Fruit fly (Drosophila melanogaster) whole organism, pupa: Measurements from ENCODE around the gene ind.
A peak's percentile ranks its signal among the peaks of the same experiment; 100 is the strongest.

Experiments used
- CG10348 ChIP-seq: fragments of 200-800 bp; sonication (Bioruptor generic); IDR thresholded peaks from 2 replicates; pipeline ENCODE4 v1.3.6; 2022; ENCODE audit warnings: missing biosample characterization, missing genetic modification characterization
- CG12605 ChIP-seq: fragments of 200-800 bp; sonication (Bioruptor generic); IDR thresholded peaks from 2 replicates; pipeline ENCODE4 v1.3.6; 2022; ENCODE audit warnings: missing biosample characterization, missing genetic modification characterization
- CG13204 ChIP-seq: fragments of 200-800 bp; sonication (Bioruptor generic); optimal IDR thresholded peaks from 2 replicates; lab custom pipeline; 2018; ENCODE audit warnings: missing biosample characterization, mild to moderate bottlenecking, missing genetic modification characterization, moderate library complexity
- CG14655 ChIP-seq: fragments of 200-800 bp; sonication (Bioruptor generic); optimal IDR thresholded peaks from 3 replicates; lab custom pipeline; 2017; ENCODE audit warnings: mild to moderate bottlenecking, missing biosample characterization, missing genetic modification reagents, missing genetic modification characterization
- CG15710 ChIP-seq: fragments of 200-800 bp; sonication (Bioruptor generic); optimal IDR thresholded peaks from 2 replicates; lab custom pipeline; 2018; ENCODE audit warnings: missing biosample characterization, mild to moderate bottlenecking, missing genetic modification characterization, moderate library complexity
- CG17806 ChIP-seq: fragments of 200-800 bp; sonication (Bioruptor generic); optimal IDR thresholded peaks from 2 replicates; lab custom pipeline; 2018; ENCODE audit warnings: missing biosample characterization, mild to moderate bottlenecking, missing genetic modification characterization, moderate library complexity
- CG32121 ChIP-seq: fragments of 200-800 bp; sonication (Bioruptor generic); IDR thresholded peaks from 2 replicates; pipeline ENCODE4 v1.3.6; 2022; ENCODE audit warnings: missing biosample characterization, missing genetic modification characterization
- CG34367 ChIP-seq: fragments of 200-800 bp; sonication (Bioruptor generic); optimal IDR thresholded peaks from 2 replicates; lab custom pipeline; 2018; ENCODE audit warnings: missing biosample characterization, mild to moderate bottlenecking, missing genetic modification characterization
- CG4496 ChIP-seq: fragments of 200-800 bp; sonication (Bioruptor generic); IDR thresholded peaks from 3 replicates; pipeline ENCODE4 v1.3.6; 2022; ENCODE audit warnings: missing biosample characterization, missing genetic modification characterization
- CG8159 ChIP-seq: fragments of 200-800 bp; sonication (Bioruptor generic); optimal IDR thresholded peaks from 3 replicates; lab custom pipeline; 2018; ENCODE audit warnings: missing biosample characterization, mild to moderate bottlenecking, missing genetic modification characterization, moderate library complexity
- CG8301 ChIP-seq: fragments of 200-800 bp; sonication (Bioruptor generic); optimal IDR thresholded peaks from 2 replicates; lab custom pipeline; 2018; ENCODE audit warnings: missing biosample characterization, mild to moderate bottlenecking, missing genetic modification characterization
- CG9948 ChIP-seq: fragments of 200-800 bp; sonication (Bioruptor generic); optimal IDR thresholded peaks from 2 replicates; lab custom pipeline; 2018; ENCODE audit warnings: missing biosample characterization, mild to moderate bottlenecking, missing genetic modification characterization, moderate library complexity
- D1 ChIP-seq: fragments of 200-800 bp; sonication (Bioruptor generic); optimal IDR thresholded peaks from 2 replicates; lab custom pipeline; 2018; ENCODE audit warnings: missing biosample characterization, mild to moderate bottlenecking, missing genetic modification characterization, moderate library complexity
- EcR ChIP-seq: fragments of 200-800 bp; sonication (Bioruptor generic); optimal IDR thresholded peaks from 3 replicates; lab custom pipeline; 2019; ENCODE audit warnings: missing biosample characterization, missing genetic modification characterization, mild to moderate bottlenecking, moderate library complexity, missing genetic modification reagents
- Ets98B ChIP-seq: fragments of 200-800 bp; sonication (Bioruptor generic); IDR thresholded peaks from 2 replicates; pipeline ENCODE4 v1.3.6; 2022; ENCODE audit warnings: missing biosample characterization, missing genetic modification characterization
- Pif1A ChIP-seq: fragments of 200-800 bp; sonication (Bioruptor generic); optimal IDR thresholded peaks from 3 replicates; lab custom pipeline; 2016; ENCODE audit warnings: missing biosample characterization, missing genetic modification characterization
- Pif1B ChIP-seq: fragments of 200-800 bp; sonication (Bioruptor generic); optimal IDR thresholded peaks from 3 replicates; lab custom pipeline; 2016; ENCODE audit warnings: missing biosample characterization, missing genetic modification characterization
- Snoo ChIP-seq: fragments of 200-800 bp; sonication (Bioruptor generic); optimal IDR thresholded peaks from 3 replicates; lab custom pipeline; 2017; ENCODE audit warnings: missing biosample characterization, mild to moderate bottlenecking, missing genetic modification characterization, inconsistent platforms
- fd96Ca ChIP-seq: fragments of 200-800 bp; sonication (Bioruptor generic); IDR thresholded peaks from 3 replicates; pipeline ENCODE4 v1.3.6; 2022; ENCODE audit warnings: missing biosample characterization, missing genetic modification characterization
- gl ChIP-seq: fragments of 200-800 bp; sonication (Bioruptor generic); optimal IDR thresholded peaks from 2 replicates; lab custom pipeline; 2018; ENCODE audit warnings: missing biosample characterization, mild to moderate bottlenecking, missing genetic modification characterization
- rn ChIP-seq: fragments of 200-800 bp; sonication (Bioruptor generic); IDR thresholded peaks from 2 replicates; pipeline ENCODE4 v1.3.6; 2022; ENCODE audit warnings: missing biosample characterization, missing genetic modification characterization

ind gene

dm6 chr3L:15040329-15040886 lies 3.3 kb downstream of the ind start:
- no peak for TF ChIP-seq CG17806 (tag; lab: Kevin White, UChicago)
- TF ChIP-seq EcR (GFP tag; lab: Kevin White, UChicago) = no peak
- no peak for TF ChIP-seq CG4496 (GFP tag; lab: Robert Waterston, UW)
- TF ChIP-seq Snoo (tag; lab: Kevin White, UChicago) = no peak
- no peak for TF ChIP-seq CG34367 (tag; lab: Kevin White, UChicago)
- TF ChIP-seq Pif1B (GFP tag; lab: Kevin White, UChicago) = no peak
- TF ChIP-seq CG32121 (GFP tag; lab: Robert Waterston, UW) = no peak
- no peak for TF ChIP-seq CG14655 (GFP tag; lab: Kevin White, UChicago)
- no peak for TF ChIP-seq CG8301 (tag; lab: Kevin White, UChicago)
- no peak for TF ChIP-seq CG9948
- no peak for TF ChIP-seq Pif1A (GFP tag; lab: Kevin White, UChicago)
- TF ChIP-seq CG15710 (tag; lab: Kevin White, UChicago) = no peak
- no peak for TF ChIP-seq rn (GFP tag; lab: Robert Waterston, UW)
- TF ChIP-seq CG10348 = no peak
- no peak for TF ChIP-seq CG13204 (GFP tag; lab: Kevin White, UChicago)
- TF ChIP-seq D1 (tag; lab: Kevin White, UChicago) = no peak
- TF ChIP-seq, all 21 proteins: peak for 0

- TF ChIP-seq CG4496 (GFP tag; lab: Robert Waterston, UW) = no peak
- TF ChIP-seq CG32121 (GFP tag; lab: Robert Waterston, UW) = no peak
- no peak for TF ChIP-seq CG14655 (GFP tag; lab: Kevin White, UChicago)
- TF ChIP-seq CG9948 = no peak
- TF ChIP-seq CG8301 (tag; lab: Kevin White, UChicago) = no peak
- TF ChIP-seq, all 21 proteins: peak for 0
Measured at dm6 chr3L:15039510-15039909, 4.2 kb downstream of the ind start.

dm6 chr3L:15035585-15035984 lies 8.1 kb downstream of the ind start:
- TF ChIP-seq Snoo (tag; lab: Kevin White, UChicago) (no peak), CG17806 (tag; lab: Kevin White, UChicago) (no peak), CG10348 (no peak), D1 (tag; lab: Kevin White, UChicago) (no peak), rn (GFP tag; lab: Robert Waterston, UW) (no peak), Pif1A (GFP tag; lab: Kevin White, UChicago) (peak; percentile 5), CG4496 (GFP tag; lab: Robert Waterston, UW) (no peak), CG15710 (tag; lab: Kevin White, UChicago) (no peak), CG32121 (GFP tag; lab: Robert Waterston, UW) (no peak), CG13204 (GFP tag; lab: Kevin White, UChicago) (no peak), CG8301 (tag; lab: Kevin White, UChicago) (no peak), Ets98B (GFP tag; lab: Robert Waterston, UW) (no peak), EcR (GFP tag; lab: Kevin White, UChicago) (no peak), CG8159 (peak; percentile 41), Pif1B (GFP tag; lab: Kevin White, UChicago) (no peak), fd96Ca (no peak), CG12605 (GFP tag; lab: Robert Waterston, UW) (no peak), CG9948 (no peak), gl (tag; lab: Kevin White, UChicago) (no peak), CG14655 (GFP tag; lab: Kevin White, UChicago) (peak; percentile 31)

dm6 chr3L:15034714-15035076 lies 9.0 kb downstream of the ind start:
- TF ChIP-seq CG17806 (tag; lab: Kevin White, UChicago) (no peak), CG8159 (no peak), gl (tag; lab: Kevin White, UChicago) (no peak), CG15710 (tag; lab: Kevin White, UChicago) (no peak), D1 (tag; lab: Kevin White, UChicago) (no peak), Snoo (tag; lab: Kevin White, UChicago) (no peak), CG32121 (GFP tag; lab: Robert Waterston, UW) (no peak), CG8301 (tag; lab: Kevin White, UChicago) (no peak), EcR (GFP tag; lab: Kevin White, UChicago) (no peak), CG9948 (no peak), CG4496 (GFP tag; lab: Robert Waterston, UW) (no peak), rn (GFP tag; lab: Robert Waterston, UW) (no peak), Ets98B (GFP tag; lab: Robert Waterston, UW) (no peak), Pif1A (GFP tag; lab: Kevin White, UChicago) (no peak), CG10348 (no peak)

- TF ChIP-seq CG13204 (GFP tag; lab: Kevin White, UChicago) = no peak
- TF ChIP-seq CG8159 = peak; percentile 51
- no peak for TF ChIP-seq CG10348
- peak; percentile 25 for TF ChIP-seq CG15710 (tag; lab: Kevin White, UChicago)
- TF ChIP-seq CG14655 (GFP tag; lab: Kevin White, UChicago) = peak; percentile 19
Measured at dm6 chr3L:15034061-15034713, 9.5 kb downstream of the ind start.

- TF ChIP-seq Pif1A (GFP tag; lab: Kevin White, UChicago) (no peak), CG8159 (no peak), CG32121 (GFP tag; lab: Robert Waterston, UW) (no peak), CG12605 (GFP tag; lab: Robert Waterston, UW) (no peak), CG8301 (tag; lab: Kevin White, UChicago) (no peak), CG10348 (no peak), Ets98B (GFP tag; lab: Robert Waterston, UW) (no peak), fd96Ca (no peak), CG9948 (no peak), EcR (GFP tag; lab: Kevin White, UChicago) (no peak), D1 (tag; lab: Kevin White, UChicago) (no peak), Snoo (tag; lab: Kevin White, UChicago) (no peak), CG34367 (tag; lab: Kevin White, UChicago) (no peak)
- TF ChIP-seq, all 21 proteins: peak for 0
Measured at dm6 chr3L:15031773-15032172, 12.0 kb downstream of the ind start.
